Fruit fly (Drosophila melanogaster) whole organism, pupa: ENCODE measurements around the gene Ran-like.

Experiments
- CG12605 ChIP-seq: fragments of 200-800 bp; sonication (Bioruptor generic); IDR thresholded peaks from 2 replicates; pipeline ENCODE4 v1.3.6; 2022; ENCODE audit warnings: missing biosample characterization, missing genetic modification characterization
- CG13204 ChIP-seq: fragments of 200-800 bp; sonication (Bioruptor generic); optimal IDR thresholded peaks from 2 replicates; lab custom pipeline; 2018; ENCODE audit warnings: missing biosample characterization, mild to moderate bottlenecking, missing genetic modification characterization, moderate library complexity
- CG14655 ChIP-seq: fragments of 200-800 bp; sonication (Bioruptor generic); optimal IDR thresholded peaks from 3 replicates; lab custom pipeline; 2017; ENCODE audit warnings: mild to moderate bottlenecking, missing biosample characterization, missing genetic modification reagents, missing genetic modification characterization
- CG15710 ChIP-seq: fragments of 200-800 bp; sonication (Bioruptor generic); optimal IDR thresholded peaks from 2 replicates; lab custom pipeline; 2018; ENCODE audit warnings: missing biosample characterization, mild to moderate bottlenecking, missing genetic modification characterization, moderate library complexity
- CG17806 ChIP-seq: fragments of 200-800 bp; sonication (Bioruptor generic); optimal IDR thresholded peaks from 2 replicates; lab custom pipeline; 2018; ENCODE audit warnings: missing biosample characterization, mild to moderate bottlenecking, missing genetic modification characterization, moderate library complexity
- CG4496 ChIP-seq: fragments of 200-800 bp; sonication (Bioruptor generic); IDR thresholded peaks from 3 replicates; pipeline ENCODE4 v1.3.6; 2022; ENCODE audit warnings: missing biosample characterization, missing genetic modification characterization
- CG8301 ChIP-seq: fragments of 200-800 bp; sonication (Bioruptor generic); optimal IDR thresholded peaks from 2 replicates; lab custom pipeline; 2018; ENCODE audit warnings: missing biosample characterization, mild to moderate bottlenecking, missing genetic modification characterization
- Ets98B ChIP-seq: fragments of 200-800 bp; sonication (Bioruptor generic); IDR thresholded peaks from 2 replicates; pipeline ENCODE4 v1.3.6; 2022; ENCODE audit warnings: missing biosample characterization, missing genetic modification characterization
- Pif1B ChIP-seq: fragments of 200-800 bp; sonication (Bioruptor generic); optimal IDR thresholded peaks from 3 replicates; lab custom pipeline; 2016; ENCODE audit warnings: missing biosample characterization, missing genetic modification characterization
- fd96Ca ChIP-seq: fragments of 200-800 bp; sonication (Bioruptor generic); IDR thresholded peaks from 3 replicates; pipeline ENCODE4 v1.3.6; 2022; ENCODE audit warnings: missing biosample characterization, missing genetic modification characterization
- gl ChIP-seq: fragments of 200-800 bp; sonication (Bioruptor generic); optimal IDR thresholded peaks from 2 replicates; lab custom pipeline; 2018; ENCODE audit warnings: missing biosample characterization, mild to moderate bottlenecking, missing genetic modification characterization
- rn ChIP-seq: fragments of 200-800 bp; sonication (Bioruptor generic); IDR thresholded peaks from 2 replicates; pipeline ENCODE4 v1.3.6; 2022; ENCODE audit warnings: missing biosample characterization, missing genetic modification characterization

dm6 chr3L:15518344-15518743 lies 33.1 kb upstream of the Ran-like start:
- TF ChIP-seq Ets98B (GFP tag; lab: Robert Waterston, UW) (no peak), CG15710 (tag; lab: Kevin White, UChicago) (no peak), rn (GFP tag; lab: Robert Waterston, UW) (no peak), CG13204 (GFP tag; lab: Kevin White, UChicago) (no peak), CG14655 (no peak), CG17806 (tag; lab: Kevin White, UChicago) (no peak), CG8301 (tag; lab: Kevin White, UChicago) (no peak), gl (no peak), fd96Ca (GFP tag; lab: Robert Waterston, UW) (no peak), CG4496 (GFP tag; lab: Robert Waterston, UW) (no peak), CG12605 (no peak), Pif1B (GFP tag; lab: Kevin White, UChicago) (no peak)
